Worm (Caenorhabditis elegans) whole organism, L1 larva: Measurements from ENCODE around the gene ZK686.1.

Source experiments
- F16B12.6 ChIP-seq: fragments of 150-350 bp; optimal IDR thresholded peaks from 2 replicates; lab custom pipeline; 2014; ENCODE audit warnings: missing biosample characterization, missing genetic modification characterization
- ama-1 ChIP-seq: fragments of 150-350 bp; optimal IDR thresholded peaks from 2 replicates; lab custom pipeline; 2014
- blmp-1 ChIP-seq: fragments of 150-350 bp; optimal IDR thresholded peaks from 2 replicates; lab custom pipeline; 2014; ENCODE audit warnings: missing biosample characterization, missing genetic modification characterization
- ceh-63 ChIP-seq: fragments of 200-800 bp; sonication (Bioruptor generic); optimal IDR thresholded peaks from 2 replicates; lab custom pipeline; 2018; ENCODE audit warnings: mild to moderate bottlenecking, missing genetic modification characterization, missing compliant biosample characterization
- ceh-8 ChIP-seq: fragments of 200-800 bp; sonication (Bioruptor generic); optimal IDR thresholded peaks from 2 replicates; lab custom pipeline; 2018; ENCODE audit warnings: mild to moderate bottlenecking, missing genetic modification characterization, moderate library complexity, missing compliant biosample characterization
- ceh-82 ChIP-seq, 3 experiments: fragments of 150-350 bp in 1 of 3; sonication (generic microtip) in 2 of 3; optimal IDR thresholded peaks; 2 replicates each; lab custom pipeline; 2014 to 2017; ENCODE audit warnings: missing biosample characterization in 3 of 3, missing genetic modification characterization in 3 of 3
- ceh-88 ChIP-seq: fragments of 200-800 bp; sonication (Bioruptor generic); IDR thresholded peaks from 2 replicates; pipeline ENCODE4 v1.3.6; 2022; ENCODE audit warnings: missing genetic modification characterization, missing compliant biosample characterization
- efl-1 ChIP-seq, 4 experiments: fragments of 150-350 bp; optimal IDR thresholded peaks in 3 of 4; peaks in 1 of 4; 1 replicate in 1 of 4; 2 replicates in 3 of 4; lab custom pipeline; 2014; ENCODE audit warnings: missing biosample characterization in 2 of 4, missing genetic modification characterization in 2 of 4, missing genetic modification reagents in 2 of 4
- fkh-10 ChIP-seq: sonication (generic microtip); optimal IDR thresholded peaks from 2 replicates; lab custom pipeline; 2017; ENCODE audit warnings: missing biosample characterization, missing genetic modification reagents, missing genetic modification characterization
- fkh-4 ChIP-seq: sonication (generic microtip); optimal IDR thresholded peaks from 2 replicates; lab custom pipeline; 2016; ENCODE audit warnings: missing compliant biosample characterization, missing genetic modification characterization, borderline replicate concordance
- fkh-8 ChIP-seq: sonication (generic microtip); optimal IDR thresholded peaks from 2 replicates; lab custom pipeline; 2016; ENCODE audit warnings: mild to moderate bottlenecking, missing genetic modification characterization, missing compliant biosample characterization
- hlh-17 ChIP-seq: fragments of 200-800 bp; sonication (Bioruptor generic); optimal IDR thresholded peaks from 2 replicates; lab custom pipeline; 2018; ENCODE audit warnings: missing genetic modification characterization, mild to moderate bottlenecking, missing compliant biosample characterization, moderate library complexity, borderline replicate concordance
- isw-1 ChIP-seq: fragments of 200-800 bp; sonication (Bioruptor generic); IDR thresholded peaks from 2 replicates; pipeline ENCODE4 v1.3.6; 2022; ENCODE audit warnings: missing genetic modification characterization, missing compliant biosample characterization
- jun-1 ChIP-seq: fragments of 150-350 bp; optimal IDR thresholded peaks from 2 replicates; lab custom pipeline; 2014; ENCODE audit warnings: missing biosample characterization, missing genetic modification reagents, missing genetic modification characterization
- lin-14 ChIP-seq: fragments of 200-800 bp; sonication (Bioruptor generic); optimal IDR thresholded peaks from 2 replicates; lab custom pipeline; 2018; ENCODE audit warnings: mild to moderate bottlenecking, missing genetic modification characterization, moderate library complexity, missing compliant biosample characterization
- lin-35 ChIP-seq, 2 experiments: fragments of 150-350 bp; optimal IDR thresholded peaks; 2 replicates each; lab custom pipeline; 2014; ENCODE audit warnings: missing biosample characterization in 2 of 2, missing genetic modification characterization in 2 of 2, missing genetic modification reagents in 2 of 2
- lsy-2 ChIP-seq, 2 experiments: fragments of 150-350 bp; optimal IDR thresholded peaks; 2 replicates each; lab custom pipeline; 2014; ENCODE audit warnings: missing biosample characterization in 2 of 2, missing genetic modification characterization in 2 of 2
- mab-9 ChIP-seq: fragments of 200-800 bp; sonication (Bioruptor generic); IDR thresholded peaks from 2 replicates; pipeline ENCODE4 v1.3.6; 2022; ENCODE audit warnings: missing genetic modification reagents, missing genetic modification characterization, missing compliant biosample characterization
- mep-1 ChIP-seq: fragments of 150-350 bp; optimal IDR thresholded peaks from 2 replicates; lab custom pipeline; 2014; ENCODE audit warnings: missing biosample characterization, missing genetic modification characterization
- nhr-19 ChIP-seq: fragments of 200-800 bp; sonication (Bioruptor generic); conservative IDR thresholded peaks from 2 replicates; pipeline ENCODE4 v1.3.6; 2022; ENCODE audit warnings: missing genetic modification characterization, missing compliant biosample characterization
- nhr-20 ChIP-seq: sonication (generic microtip); optimal IDR thresholded peaks from 2 replicates; lab custom pipeline; 2016; ENCODE audit warnings: mild to moderate bottlenecking, missing genetic modification characterization, missing compliant biosample characterization
- nhr-47 ChIP-seq: sonication (generic microtip); optimal IDR thresholded peaks from 2 replicates; lab custom pipeline; 2016; ENCODE audit warnings: mild to moderate bottlenecking, missing genetic modification characterization, moderate library complexity, missing compliant biosample characterization
- nhr-71 ChIP-seq: sonication (generic microtip); optimal IDR thresholded peaks from 2 replicates; lab custom pipeline; 2016; ENCODE audit warnings: mild to moderate bottlenecking, missing genetic modification characterization, moderate library complexity, missing compliant biosample characterization
- nhr-76 ChIP-seq: sonication (generic microtip); optimal IDR thresholded peaks from 2 replicates; lab custom pipeline; 2017; ENCODE audit warnings: missing biosample characterization, missing genetic modification characterization
- nhr-85 ChIP-seq: sonication (generic microtip); peaks from one replicate; lab custom pipeline; 2016; ENCODE audit warnings: missing genetic modification characterization, inconsistent platforms, missing compliant biosample characterization
- tbx-2 ChIP-seq: sonication (generic microtip); optimal IDR thresholded peaks from 2 replicates; lab custom pipeline; 2016; ENCODE audit warnings: missing genetic modification characterization, missing compliant biosample characterization
- tlp-1 ChIP-seq: fragments of 150-350 bp; optimal IDR thresholded peaks from 2 replicates; lab custom pipeline; 2014; ENCODE audit warnings: missing biosample characterization, missing genetic modification characterization
- unc-30 ChIP-seq: sonication (generic microtip); optimal IDR thresholded peaks from 2 replicates; lab custom pipeline; 2017; ENCODE audit warnings: missing biosample characterization, missing genetic modification characterization
- unc-86 ChIP-seq: sonication (generic microtip); optimal IDR thresholded peaks from 2 replicates; lab custom pipeline; 2016; ENCODE audit warnings: missing genetic modification characterization, missing compliant biosample characterization
- zip-4 ChIP-seq: fragments of 200-800 bp; sonication (Bioruptor generic); optimal IDR thresholded peaks from 2 replicates; lab custom pipeline; 2018; ENCODE audit warnings: mild to moderate bottlenecking, missing genetic modification characterization, moderate library complexity, missing compliant biosample characterization
- ztf-11 ChIP-seq, 2 experiments: sonication (generic microtip); optimal IDR thresholded peaks; 2 replicates each; lab custom pipeline; 2016 to 2017; ENCODE audit warnings: missing genetic modification characterization in 2 of 2, missing biosample characterization in 1 of 2, missing compliant biosample characterization in 1 of 2
- ztf-4 ChIP-seq: fragments of 150-350 bp; optimal IDR thresholded peaks from 2 replicates; lab custom pipeline; 2014; ENCODE audit warnings: missing biosample characterization, missing genetic modification characterization

The ZK686.1 gene

ce11 chrIII:7772901-7773300, at the start of gene ZK686.1, which contains the start of gene ZK686.6:
TSS of gene ZK686.1 (plus strand) at chrIII:7773134.
TSS of gene ZK686.6 (minus strand) at chrIII:7773001.
- TF ChIP-seq ceh-8 (GFP tag; lab: Kevin White, UChicago) (no peak), ztf-4 (no peak), efl-1 (optimal IDR thresholded peaks at IDR 0.05; lab: Kevin White, UChicago) (no peak), efl-1 (GFP tag; optimal IDR thresholded peaks at IDR 0.05 in 1 of 2; lab: Kevin White, UChicago) (peak in 1 of 2 experiments; percentile 89), ceh-63 (GFP tag; lab: Kevin White, UChicago) (no peak), fkh-4 (tag; lab: Kevin White, UChicago) (no peak), isw-1 (GFP tag; lab: Robert Waterston, UW) (no peak)

- peak; percentile 24 for TF ChIP-seq ama-1
- TF ChIP-seq tbx-2, result no peak
- peak; percentile 24 for TF ChIP-seq nhr-85 (tag; lab: Kevin White, UChicago)
- TF ChIP-seq ceh-82 (tag; optimal IDR thresholded peaks at IDR 0.05; lab: Kevin White, UChicago), result peak in 2 of 3 experiments; percentile 1 to 14
- TF ChIP-seq jun-1 (tag; lab: Kevin White, UChicago), result no peak
- TF ChIP-seq zip-4 (GFP tag; lab: Kevin White, UChicago), result no peak
- peak in 1 of 2 experiments; percentile 36 for TF ChIP-seq lsy-2 (tag; optimal IDR thresholded peaks at IDR 0.05; lab: Kevin White, UChicago)
- TF ChIP-seq nhr-47, result no peak
- peak; percentile 73 for TF ChIP-seq lin-14 (GFP tag; lab: Kevin White, UChicago)
- TF ChIP-seq tlp-1 (tag; lab: Kevin White, UChicago), result no peak
- TF ChIP-seq unc-86 (tag; lab: Kevin White, UChicago), result peak; percentile 3
- no peak for TF ChIP-seq F16B12.6 (tag; lab: Kevin White, UChicago)
- TF ChIP-seq ceh-88 (GFP tag; lab: Robert Waterston, UW), result no peak
- peak; percentile 4 for TF ChIP-seq ztf-4
- TF ChIP-seq mep-1 (tag; lab: Kevin White, UChicago), result peak; percentile 6
- TF ChIP-seq fkh-4 (tag; lab: Kevin White, UChicago), result no peak
- TF ChIP-seq fkh-10 (GFP tag; lab: Kevin White, UChicago), result peak; percentile 29
- TF ChIP-seq hlh-17, result no peak
- no peak for TF ChIP-seq nhr-76 (tag; lab: Kevin White, UChicago)
- TF ChIP-seq lin-35 (GFP tag; optimal IDR thresholded peaks at IDR 0.05; lab: Kevin White, UChicago), result no peak
- TF ChIP-seq unc-30 (tag; lab: Kevin White, UChicago), result no peak
- no peak for TF ChIP-seq mab-9
- peak; percentile 7 for TF ChIP-seq nhr-20 (tag; lab: Kevin White, UChicago)
Observed at ce11 chrIII:7723412-7724068, 49.4 kb upstream of the ZK686.1 start.

ce11 chrIII:7724433-7724832, 48.5 kb upstream of the ZK686.1 start:
- peak in 1 of 2 experiments; percentile 12 for TF ChIP-seq lsy-2 (tag; optimal IDR thresholded peaks at IDR 0.05; lab: Kevin White, UChicago)
- TF ChIP-seq fkh-8, result no peak
- TF ChIP-seq nhr-19 (GFP tag; lab: Robert Waterston, UW), result no peak
- no peak for TF ChIP-seq hlh-17
- peak; percentile 19 for TF ChIP-seq nhr-71 (tag; lab: Kevin White, UChicago)
- TF ChIP-seq mep-1 (tag; lab: Kevin White, UChicago), result no peak
- no peak for TF ChIP-seq nhr-20 (tag; lab: Kevin White, UChicago)
- peak in 1 of 2 experiments; percentile 1 for TF ChIP-seq efl-1 (optimal IDR thresholded peaks at IDR 0.05; lab: Kevin White, UChicago)
- no peak for TF ChIP-seq efl-1 (GFP tag; optimal IDR thresholded peaks at IDR 0.05 in 1 of 2; lab: Kevin White, UChicago)
- no peak for TF ChIP-seq nhr-76 (tag; lab: Kevin White, UChicago)
- peak; percentile 26 for TF ChIP-seq fkh-10 (GFP tag; lab: Kevin White, UChicago)
- TF ChIP-seq ceh-82 (tag; optimal IDR thresholded peaks at IDR 0.05; lab: Kevin White, UChicago), result peak in 1 of 3 experiments; percentile 3
- TF ChIP-seq zip-4 (GFP tag; lab: Kevin White, UChicago), result peak; percentile 29
- TF ChIP-seq blmp-1, result peak; percentile 23
- no peak for TF ChIP-seq ztf-11 (tag; optimal IDR thresholded peaks at IDR 0.05; lab: Kevin White, UChicago)
- TF ChIP-seq lin-14 (GFP tag; lab: Kevin White, UChicago), result peak; percentile 65
